Worm (Caenorhabditis elegans): ENCODE measurements around the gene fkb-4.

ce11 chrV:12788451-12788850 is 1.5 kb upstream of the fkb-4 start, which contains the start of gene srbc-44:
- no peak for TF ChIP-seq ztf-6 (GFP tag; IDR thresholded peaks at IDR 0.05)
- no peak for TF ChIP-seq rpc-1 (optimal IDR thresholded peaks at IDR 0.05)
- TF ChIP-seq rpc-1 (tag; optimal IDR thresholded peaks at IDR 0.05): no peak
- TF ChIP-seq ztf-28 (GFP tag; IDR thresholded peaks at IDR 0.05): no peak
- no peak for TF ChIP-seq snpc-3.4 (tag; optimal IDR thresholded peaks at IDR 0.05)
- TF ChIP-seq dpl-1 (GFP tag; optimal IDR thresholded peaks at IDR 0.05): no peak
- no peak for TF ChIP-seq unc-130 (GFP tag; optimal IDR thresholded peaks at IDR 0.05)

Data from whole organism, young adult.